Fruit fly (Drosophila melanogaster): ENCODE data around the gene LeuRS-m.

DNA sequence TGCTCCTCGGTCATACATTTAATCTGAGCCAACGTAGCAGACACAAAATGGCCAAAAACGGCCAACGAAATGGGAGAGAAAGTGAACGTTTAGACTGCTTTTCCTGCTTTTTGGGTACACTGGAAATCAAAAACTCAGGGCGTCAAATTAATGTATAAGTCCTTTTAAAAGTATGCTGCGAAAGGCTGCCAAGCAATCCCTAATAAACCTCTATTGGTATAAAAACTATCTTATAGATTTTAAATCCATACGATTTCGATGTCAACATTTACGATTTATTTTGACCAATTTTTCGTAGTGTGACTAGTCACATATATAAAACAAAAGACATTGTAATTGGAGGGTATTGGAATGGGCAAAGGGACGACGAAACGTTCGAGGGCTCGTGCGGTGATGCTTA lies 19.1 kb downstream of the LeuRS-m start:
- TF ChIP-seq Blimp-1 (GFP tag; optimal IDR thresholded peaks at IDR 0.05) (no peak), CG8632 (GFP tag; optimal IDR thresholded peaks at IDR 0.05) (no peak), Sox102F (GFP tag; optimal IDR thresholded peaks at IDR 0.05) (no peak), svp (GFP tag) (no peak), topi (GFP tag; optimal IDR thresholded peaks at IDR 0.05) (no peak), Eip93F (GFP tag; optimal IDR thresholded peaks at IDR 0.05) (no peak), CG11294 (GFP tag; IDR thresholded peaks at IDR 0.05) (no peak), vri (GFP tag; optimal IDR thresholded peaks at IDR 0.05) (no peak), OdsH (GFP tag; optimal IDR thresholded peaks at IDR 0.05) (no peak), Gug (GFP tag; IDR thresholded peaks at IDR 0.05) (no peak)
